Fruit fly (Drosophila melanogaster): ENCODE measurements around the gene EloA.

The EloA gene

DNA sequence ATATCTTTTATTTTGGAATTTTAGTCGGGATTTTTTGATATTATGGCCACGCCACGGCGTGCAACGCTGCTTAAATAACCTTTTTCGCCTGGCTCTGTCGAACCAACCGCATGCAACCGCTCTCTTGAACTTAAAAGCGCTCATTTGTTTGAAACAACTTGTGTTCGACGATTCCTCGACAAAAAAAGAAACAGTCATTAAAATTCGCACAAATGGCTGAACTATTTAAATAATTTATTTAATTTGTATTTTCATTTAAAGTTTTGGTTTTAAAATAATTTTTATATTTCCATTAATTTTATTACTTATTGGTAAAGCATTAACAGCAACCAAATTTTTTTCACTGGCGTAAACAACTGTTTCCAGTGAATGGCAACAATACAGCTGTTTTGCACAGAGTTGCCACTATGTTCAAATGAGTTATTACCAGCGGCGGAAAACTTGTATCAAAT lies 29.5 kb downstream of the EloA start, which contains the start of the genes orb and Cdc16 (continued):
- TF ChIP-seq dimm (GFP tag; IDR thresholded peaks at IDR 0.05) (peak; percentile 71), CG15514 (GFP tag; optimal IDR thresholded peaks at IDR 0.05) (peak; percentile 87), tio (GFP tag; optimal IDR thresholded peaks at IDR 0.05) (peak; percentile 86), CG7987 (GFP tag; optimal IDR thresholded peaks at IDR 0.05) (peak; percentile 77), CG16813 (GFP tag; IDR thresholded peaks at IDR 0.05; ENCODE audit: partially characterized antibody) (no peak), pb (GFP tag; optimal IDR thresholded peaks at IDR 0.05) (peak; percentile 23), E2f1 (GFP tag; IDR thresholded peaks at IDR 0.05) (peak; percentile 94), CG34376 (GFP tag; optimal IDR thresholded peaks at IDR 0.05) (peak; percentile 80), twi (tag; optimal IDR thresholded peaks at IDR 0.05) (peak; percentile 75), CG6791 (GFP tag; IDR thresholded peaks at IDR 0.05; ENCODE audit: partially characterized antibody) (no peak), CG12071 (GFP tag; optimal IDR thresholded peaks at IDR 0.05) (peak; percentile 68), onecut (GFP tag; IDR thresholded peaks at IDR 0.05) (peak; percentile 81), CG4617 (GFP tag; optimal IDR thresholded peaks at IDR 0.05; ENCODE audit: borderline replicate concordance) (peak; percentile 83), CG10462 (GFP tag; optimal IDR thresholded peaks at IDR 0.05) (peak; percentile 73), rib (GFP tag; IDR thresholded peaks at IDR 0.05) (peak; percentile 88), jing (GFP tag; optimal IDR thresholded peaks at IDR 0.05) (peak; percentile 67), CTCF (GFP tag; optimal IDR thresholded peaks at IDR 0.05) (peak; percentile 54), esg (GFP tag; conservative IDR thresholded peaks at IDR 0.05) (peak; percentile 87), her (GFP tag; optimal IDR thresholded peaks at IDR 0.05) (peak; percentile 35), jigr1 (GFP tag; IDR thresholded peaks at IDR 0.05) (peak; percentile 16; the same call in 1 of the 3 replicates), CG3838 (GFP tag; optimal IDR thresholded peaks at IDR 0.05) (peak; percentile 60), CG10654 (GFP tag; optimal IDR thresholded peaks at IDR 0.05) (peak; percentile 89), HmgZ (tag; optimal IDR thresholded peaks at IDR 0.05) (peak; percentile 91), CG8281 (tag; optimal IDR thresholded peaks at IDR 0.05) (peak; percentile 63), Lpt (GFP tag; optimal IDR thresholded peaks at IDR 0.05) (no peak), shn (GFP tag; optimal IDR thresholded peaks at IDR 0.05) (peak; percentile 51), maf-S (GFP tag; optimal IDR thresholded peaks at IDR 0.05) (peak; percentile 70), oc (tag; optimal IDR thresholded peaks at IDR 0.05) (peak; percentile 91), sisA (GFP tag; IDR thresholded peaks at IDR 0.05) (peak; percentile 92), CG9797 (GFP tag; optimal IDR thresholded peaks at IDR 0.05) (no peak), CG42726 (GFP tag; IDR thresholded peaks at IDR 0.05; ENCODE audit: partially characterized antibody) (no peak), nmo (GFP tag; optimal IDR thresholded peaks at IDR 0.05) (peak; percentile 93), CG12236 (GFP tag; optimal IDR thresholded peaks at IDR 0.05) (peak; percentile 36), CG18599 (GFP tag; optimal IDR thresholded peaks at IDR 0.05) (peak; percentile 95), Hr51 (GFP tag; optimal IDR thresholded peaks at IDR 0.05) (peak; percentile 74 to 94), CG1602 (GFP tag; optimal IDR thresholded peaks at IDR 0.05) (peak; percentile 92), CG17385 (GFP tag; optimal IDR thresholded peaks at IDR 0.05) (peak; percentile 85), CG15696 (tag; optimal IDR thresholded peaks at IDR 0.05) (peak; percentile 79), knrl (GFP tag; IDR thresholded peaks at IDR 0.05; ENCODE audit: partially characterized antibody) (no peak), Mrtf (GFP tag; IDR thresholded peaks at IDR 0.05) (peak; percentile 80), sug (tag; optimal IDR thresholded peaks at IDR 0.05) (peak; percentile 89), grn (GFP tag; optimal IDR thresholded peaks at IDR 0.05) (peak; percentile 4), CG2875 (GFP tag; optimal IDR thresholded peaks at IDR 0.05) (peak; percentile 76), ash1 (GFP tag; optimal IDR thresholded peaks at IDR 0.05) (no peak), CG9437 (GFP tag; optimal IDR thresholded peaks at IDR 0.05) (peak; percentile 74), salm (tag; optimal IDR thresholded peaks at IDR 0.05) (peak; percentile 87), CG13296 (GFP tag; optimal IDR thresholded peaks at IDR 0.05) (peak; percentile 88), ci (GFP tag; IDR thresholded peaks at IDR 0.05) (peak; percentile 93), Myb (GFP tag; optimal IDR thresholded peaks at IDR 0.05) (peak; percentile 22), Aef1 (GFP tag; IDR thresholded peaks at IDR 0.05) (peak; percentile 91), lab (GFP tag; optimal IDR thresholded peaks at IDR 0.05) (peak; percentile 95)
